Worm (Caenorhabditis elegans) whole organism, late embryonic: ENCODE results near the gene K08E4.3.

ENCODE experiments used
- C08G9.2 ChIP-seq: sonication (generic microtip); optimal IDR thresholded peaks from 2 replicates; lab custom pipeline; 2016; ENCODE audit warnings: mild to moderate bottlenecking, missing genetic modification characterization, moderate library complexity, missing compliant biosample characterization
- F13H6.1 ChIP-seq: sonication (generic microtip); optimal IDR thresholded peaks from 2 replicates; lab custom pipeline; 2016; ENCODE audit warnings: missing genetic modification characterization, missing compliant biosample characterization
- K09A11.1 ChIP-seq: sonication (generic microtip); optimal IDR thresholded peaks from 2 replicates; lab custom pipeline; 2017; ENCODE audit warnings: antibody characterized with exemption, mild to moderate bottlenecking, missing genetic modification characterization, missing compliant biosample characterization; ENCODE audit not compliant: insufficient read depth
- ama-1 ChIP-seq: fragments of 150-350 bp; optimal IDR thresholded peaks from 2 replicates; lab custom pipeline; 2014
- ceh-18 ChIP-seq: sonication (generic microtip); optimal IDR thresholded peaks from 2 replicates; lab custom pipeline; 2016; ENCODE audit warnings: missing genetic modification characterization, missing compliant biosample characterization
- ceh-19 ChIP-seq: fragments of 200-800 bp; sonication (Bioruptor generic); optimal IDR thresholded peaks from 2 replicates; lab custom pipeline; 2018; ENCODE audit warnings: mild to moderate bottlenecking, missing genetic modification characterization, missing compliant biosample characterization
- ceh-22 ChIP-seq: sonication (generic microtip); optimal IDR thresholded peaks from 2 replicates; lab custom pipeline; 2017; ENCODE audit warnings: missing biosample characterization, missing genetic modification characterization
- ceh-24 ChIP-seq: sonication (generic microtip); optimal IDR thresholded peaks from 2 replicates; lab custom pipeline; 2016; ENCODE audit warnings: mild to moderate bottlenecking, missing genetic modification characterization, missing compliant biosample characterization
- ceh-30 ChIP-seq: fragments of 150-350 bp; optimal IDR thresholded peaks from 2 replicates; lab custom pipeline; 2014; ENCODE audit warnings: missing biosample characterization, missing genetic modification characterization
- ceh-31 ChIP-seq: sonication (generic microtip); optimal IDR thresholded peaks from 2 replicates; lab custom pipeline; 2016; ENCODE audit warnings: missing genetic modification characterization, missing compliant biosample characterization
- ceh-34 ChIP-seq: sonication (generic microtip); optimal IDR thresholded peaks from 2 replicates; lab custom pipeline; 2016; ENCODE audit warnings: mild to moderate bottlenecking, missing genetic modification characterization, missing compliant biosample characterization
- ceh-45 ChIP-seq: fragments of 200-800 bp; sonication (Bioruptor generic); IDR thresholded peaks from 2 replicates; pipeline ENCODE4 v1.3.6; 2022; ENCODE audit warnings: missing genetic modification reagents, missing genetic modification characterization, missing compliant biosample characterization
- ceh-48 ChIP-seq: sonication (generic microtip); optimal IDR thresholded peaks from 2 replicates; lab custom pipeline; 2016; ENCODE audit warnings: missing genetic modification characterization, inconsistent platforms, missing compliant biosample characterization
- dmd-4 ChIP-seq: sonication (generic microtip); optimal IDR thresholded peaks from 2 replicates; lab custom pipeline; 2016; ENCODE audit warnings: borderline replicate concordance, missing genetic modification characterization, missing compliant biosample characterization
- dve-1 ChIP-seq: sonication (generic microtip); optimal IDR thresholded peaks from 2 replicates; lab custom pipeline; 2017; ENCODE audit warnings: antibody characterized with exemption, mild to moderate bottlenecking, missing genetic modification characterization, missing compliant biosample characterization
- elt-2 ChIP-seq: sonication (generic microtip); optimal IDR thresholded peaks from 2 replicates; lab custom pipeline; 2016; ENCODE audit warnings: missing genetic modification reagents, missing genetic modification characterization, missing compliant biosample characterization
- fax-1 ChIP-seq: sonication (generic microtip); optimal IDR thresholded peaks from 2 replicates; lab custom pipeline; 2016; ENCODE audit warnings: missing genotype, missing genetic modification characterization, missing compliant biosample characterization
- fkh-10 ChIP-seq: fragments of 150-350 bp; optimal IDR thresholded peaks from 2 replicates; lab custom pipeline; 2014; ENCODE audit warnings: missing biosample characterization, missing genetic modification reagents, missing genetic modification characterization
- fkh-6 ChIP-seq: sonication (generic microtip); optimal IDR thresholded peaks from 2 replicates; lab custom pipeline; 2016; ENCODE audit warnings: missing genetic modification characterization, missing compliant biosample characterization
- hlh-13 ChIP-seq: fragments of 200-800 bp; sonication (Bioruptor generic); optimal IDR thresholded peaks from 2 replicates; lab custom pipeline; 2018; ENCODE audit warnings: mild to moderate bottlenecking, missing genetic modification characterization, missing compliant biosample characterization
- lim-6 ChIP-seq: sonication (generic microtip); optimal IDR thresholded peaks from 2 replicates; lab custom pipeline; 2016; ENCODE audit warnings: missing genetic modification characterization, missing compliant biosample characterization
- madf-2 ChIP-seq: sonication (generic microtip); optimal IDR thresholded peaks from 2 replicates; lab custom pipeline; 2017; ENCODE audit warnings: missing genetic modification characterization, missing compliant biosample characterization
- nfya-1 ChIP-seq: sonication (generic microtip); optimal IDR thresholded peaks from 2 replicates; lab custom pipeline; 2017; ENCODE audit warnings: missing genetic modification characterization, mild to moderate bottlenecking, missing compliant biosample characterization, antibody characterized with exemption, moderate library complexity
- nhr-11 ChIP-seq: fragments of 150-350 bp; optimal IDR thresholded peaks from 2 replicates; lab custom pipeline; 2014; ENCODE audit warnings: missing biosample characterization, missing genetic modification characterization
- pax-1 ChIP-seq: fragments of 150-350 bp; optimal IDR thresholded peaks from 2 replicates; lab custom pipeline; 2014; ENCODE audit warnings: missing biosample characterization, missing genetic modification characterization
- pha-2 ChIP-seq: sonication (generic microtip); optimal IDR thresholded peaks from 2 replicates; lab custom pipeline; 2017; ENCODE audit warnings: mild to moderate bottlenecking, missing genetic modification characterization, missing compliant biosample characterization
- ref-2 ChIP-seq: sonication (generic microtip); optimal IDR thresholded peaks from 2 replicates; lab custom pipeline; 2016; ENCODE audit warnings: missing genetic modification characterization, missing compliant biosample characterization
- sox-2 ChIP-seq: fragments of 200-800 bp; sonication (Bioruptor generic); IDR thresholded peaks from 2 replicates; pipeline ENCODE4 v1.3.6; 2022; ENCODE audit warnings: missing genetic modification reagents, missing genetic modification characterization, missing compliant biosample characterization
- syd-9 ChIP-seq: sonication (generic microtip); optimal IDR thresholded peaks from 2 replicates; lab custom pipeline; 2016; ENCODE audit warnings: mild to moderate bottlenecking, missing genetic modification characterization, moderate library complexity, missing compliant biosample characterization
- tbx-2 ChIP-seq: sonication (generic microtip); optimal IDR thresholded peaks from 2 replicates; lab custom pipeline; 2016; ENCODE audit warnings: missing genetic modification characterization, missing compliant biosample characterization
- zip-5 ChIP-seq: sonication (generic microtip); optimal IDR thresholded peaks from 2 replicates; lab custom pipeline; 2016; ENCODE audit warnings: missing genetic modification characterization, missing compliant biosample characterization

K08E4.3 gene

DNA sequence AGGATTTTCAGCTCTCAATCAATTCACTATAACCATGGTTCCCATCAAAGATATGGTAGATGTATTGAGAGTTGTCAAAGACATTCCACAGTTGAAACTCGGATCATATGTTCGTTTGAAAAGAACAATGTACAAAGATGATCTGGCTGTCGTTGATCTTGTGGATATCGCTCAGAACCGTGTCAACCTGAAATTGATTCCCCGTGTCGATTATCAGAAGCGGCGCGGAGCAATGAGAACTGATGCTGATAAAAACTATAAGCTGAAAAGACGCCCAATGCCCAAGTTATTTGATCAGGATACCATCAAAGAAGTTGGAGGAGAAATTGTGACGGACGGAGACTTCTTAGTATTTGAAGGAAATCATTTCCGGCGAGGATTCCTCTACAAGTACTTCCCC, 5.1 kb upstream of the K08E4.3 start:
- TF ChIP-seq ceh-31 (tag; lab: Kevin White, UChicago) (no peak), ceh-30 (tag; lab: Kevin White, UChicago) (no peak)

DNA sequence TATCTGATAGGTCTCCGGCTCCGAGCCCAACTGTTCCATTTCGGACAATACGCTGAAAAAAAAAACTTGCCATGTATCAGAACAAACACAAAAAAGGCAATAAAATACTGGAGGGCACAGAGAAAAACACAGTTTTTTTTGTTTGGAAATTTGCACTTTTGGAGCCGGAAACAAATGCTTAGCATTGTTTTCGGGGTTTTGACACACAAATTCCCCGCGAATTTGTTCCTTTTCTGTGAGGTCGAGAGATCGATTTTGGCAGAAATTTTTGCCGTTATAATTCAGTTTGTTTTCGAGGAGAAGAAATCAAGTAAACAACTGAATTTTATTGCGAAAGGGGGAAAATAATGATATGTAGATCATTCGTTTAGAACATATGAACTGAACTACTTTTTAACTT, 939 bp upstream of the K08E4.3 start, which contains the start of gene K08E4.2:
Gene K08E4.2, minus strand, starts transcription at position 54 of the 400 bp plus-strand sequence.
- TF ChIP-seq ceh-24 (tag; lab: Kevin White, UChicago) (no peak), C08G9.2 (tag; lab: Kevin White, UChicago) (no peak), ceh-30 (tag; lab: Kevin White, UChicago) (no peak)

DNA sequence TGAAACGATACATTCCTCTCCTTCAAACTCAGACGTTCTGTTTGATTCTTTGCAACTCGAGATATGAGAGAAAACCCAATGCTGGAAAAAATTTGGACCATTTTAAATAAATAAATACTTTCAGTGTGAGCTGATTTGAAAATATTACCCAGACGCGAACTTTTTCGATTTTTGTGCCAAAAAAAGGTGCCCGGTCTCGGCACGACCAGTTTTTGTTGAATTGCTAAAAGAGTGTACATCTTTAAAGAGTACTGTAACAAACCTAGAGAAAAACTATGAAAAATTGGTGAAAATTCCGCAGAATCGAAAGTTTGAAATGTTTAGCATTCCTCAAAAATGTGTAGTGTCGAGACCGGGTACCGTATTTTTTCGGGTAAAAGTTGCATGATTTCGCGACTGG, 3.7 kb downstream of the K08E4.3 start, which contains the start of gene K08E4.8:
Gene K08E4.8, minus strand, starts transcription at position 101 of the 400 bp plus-strand sequence.
- no peak for TF ChIP-seq pax-1 (tag; lab: Kevin White, UChicago)
- no peak for TF ChIP-seq zip-5
- TF ChIP-seq lim-6 (tag; lab: Kevin White, UChicago) = no peak
- TF ChIP-seq ceh-22 (tag; lab: Kevin White, UChicago) = no peak
- TF ChIP-seq ref-2 = no peak
- TF ChIP-seq F13H6.1 (tag; lab: Kevin White, UChicago) = no peak
- no peak for TF ChIP-seq dmd-4 (tag; lab: Kevin White, UChicago)

DNA sequence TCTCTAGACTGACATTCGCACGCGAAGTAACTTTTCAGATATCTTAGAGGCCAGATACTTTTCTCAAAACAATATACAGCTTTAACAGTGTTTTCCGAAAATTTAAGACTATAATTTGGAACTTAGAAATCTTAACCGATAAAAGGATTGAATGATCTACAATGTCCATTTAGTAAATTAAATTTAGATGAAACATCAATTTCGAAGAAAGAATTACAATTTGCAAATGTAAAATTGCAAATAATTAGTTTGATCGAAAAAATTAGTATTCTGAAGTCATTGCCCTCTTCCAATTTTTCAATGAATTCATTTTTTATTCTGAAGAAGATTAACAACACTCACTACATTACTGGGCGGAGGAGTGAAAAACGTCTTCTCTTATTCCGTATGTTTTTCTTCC, 11.0 kb downstream of the K08E4.3 start, which contains the start of gene bath-37:
Gene bath-37, plus strand, starts transcription at position 301 of the 400 bp plus-strand sequence.
- TF ChIP-seq syd-9 = no peak
- no peak for TF ChIP-seq K09A11.1 (tag; lab: Kevin White, UChicago)
- TF ChIP-seq, all 69 proteins: peak for 0

DNA sequence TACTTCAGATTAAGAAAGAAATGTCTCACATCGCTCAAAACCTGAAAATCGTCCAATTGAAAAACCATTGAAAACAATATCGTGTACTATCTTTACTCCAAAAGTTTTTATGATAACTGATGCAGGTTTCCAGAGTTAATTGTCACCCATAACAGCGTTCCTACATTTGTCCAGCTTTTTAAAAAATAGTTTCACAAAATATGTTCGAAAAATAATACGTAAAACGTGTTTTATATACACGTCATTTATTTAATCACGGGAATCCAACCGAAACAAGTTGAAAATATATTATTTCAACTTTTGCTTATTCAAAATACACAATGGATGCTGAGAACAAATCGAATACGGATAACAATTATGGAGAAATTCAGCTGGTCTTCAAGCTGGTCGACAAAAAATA, 18.0 kb downstream of the K08E4.3 start, which contains the start of gene K08E4.7:
Gene K08E4.7, plus strand, starts transcription at position 301 of the 400 bp plus-strand sequence.
- no peak for TF ChIP-seq pha-2
- TF ChIP-seq ceh-19 (GFP tag; lab: Kevin White, UChicago) = no peak
- TF ChIP-seq tbx-2 = no peak
- TF ChIP-seq hlh-13 (GFP tag; lab: Kevin White, UChicago) = no peak
- no peak for TF ChIP-seq madf-2 (tag; lab: Kevin White, UChicago)
- no peak for TF ChIP-seq fax-1 (tag; lab: Kevin White, UChicago)
- no peak for TF ChIP-seq nhr-11
- TF ChIP-seq ceh-45 (GFP tag; lab: Robert Waterston, UW) = no peak
- no peak for TF ChIP-seq ceh-30 (tag; lab: Kevin White, UChicago)
- no peak for TF ChIP-seq sox-2 (GFP tag; lab: Robert Waterston, UW)
- TF ChIP-seq ceh-48 (tag; lab: Kevin White, UChicago) = no peak
- no peak for TF ChIP-seq fkh-10 (GFP tag; lab: Kevin White, UChicago)
- TF ChIP-seq ama-1 (lab: Kevin White, UChicago) = no peak
- no peak for TF ChIP-seq ceh-22 (tag; lab: Kevin White, UChicago)

DNA sequence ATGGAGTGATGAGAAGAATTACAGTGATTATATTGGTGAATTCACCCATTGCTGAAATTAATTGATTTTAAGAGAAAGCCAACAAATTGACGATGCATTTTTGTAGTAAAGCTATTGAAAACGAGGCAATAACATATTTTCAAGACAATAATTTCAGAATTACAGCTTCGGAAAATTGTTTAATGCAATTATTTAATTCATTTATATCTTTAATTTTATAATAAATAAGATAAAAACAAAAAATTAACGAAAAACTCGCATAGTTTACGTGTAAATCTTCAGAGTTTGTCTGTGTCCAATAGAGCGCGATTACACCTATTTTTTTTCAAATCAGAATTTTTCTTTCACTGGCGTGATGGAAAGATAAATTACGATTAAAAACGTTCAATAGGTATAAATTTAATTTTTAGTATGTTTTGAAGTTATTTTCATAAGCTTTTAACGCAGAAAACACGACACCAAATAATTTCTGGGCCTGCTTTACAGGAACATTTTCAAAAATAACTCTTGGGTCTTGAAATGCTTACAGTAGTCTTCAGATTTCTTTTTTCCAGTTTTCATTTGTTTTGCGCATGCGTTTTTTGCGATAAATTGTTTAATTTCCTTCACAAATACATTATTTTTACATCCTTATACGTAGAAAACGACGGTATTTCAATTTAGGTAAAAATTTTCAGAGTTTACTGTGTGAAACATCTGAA, 20.7 kb downstream of the K08E4.3 start, which contains the start of gene tmed-1:
Gene tmed-1, minus strand, starts transcription at position 51 of the 701 bp plus-strand sequence.
- TF ChIP-seq fkh-10 (GFP tag; lab: Kevin White, UChicago) (no peak), elt-2 (tag; lab: Kevin White, UChicago) (no peak), ceh-34 (tag; lab: Kevin White, UChicago) (no peak), nfya-1 (tag; lab: Kevin White, UChicago) (no peak), dve-1 (tag; lab: Kevin White, UChicago) (no peak), ceh-18 (tag; lab: Kevin White, UChicago) (no peak), tbx-2 (no peak), fkh-6 (tag; lab: Kevin White, UChicago) (no peak)
